Worm (Caenorhabditis elegans) whole organism, mixed stage, embryonic: ENCODE results near the gene fbxa-1.

Experiments
- M03D4.4 ChIP-seq: sonication (generic microtip); optimal IDR thresholded peaks from 2 replicates; lab custom pipeline; 2017; ENCODE audit warnings: mild to moderate bottlenecking, missing genetic modification characterization, missing compliant biosample characterization
- bed-3 ChIP-seq: fragments of 200-800 bp; sonication (Bioruptor generic); optimal IDR thresholded peaks from 3 replicates; lab custom pipeline; 2018; ENCODE audit warnings: mild to moderate bottlenecking, missing genetic modification characterization, moderate library complexity, missing compliant biosample characterization
- elt-1 ChIP-seq: sonication (generic microtip); optimal IDR thresholded peaks from 2 replicates; lab custom pipeline; 2017; ENCODE audit warnings: missing genetic modification characterization, mild to moderate bottlenecking, missing compliant biosample characterization, antibody characterized with exemption, moderate library complexity, borderline replicate concordance; ENCODE audit not compliant: insufficient read depth
- elt-3 ChIP-seq: fragments of 150-350 bp; optimal IDR thresholded peaks from 2 replicates; lab custom pipeline; 2014; ENCODE audit warnings: missing biosample characterization, missing genetic modification characterization
- lsy-2 ChIP-seq: fragments of 150-350 bp; optimal IDR thresholded peaks from 2 replicates; lab custom pipeline; 2014; ENCODE audit warnings: missing biosample characterization, missing genetic modification characterization
- mab-5 ChIP-seq: fragments of 150-350 bp; optimal IDR thresholded peaks from 2 replicates; lab custom pipeline; 2014; ENCODE audit warnings: missing biosample characterization, missing genetic modification characterization
- mep-1 ChIP-seq: fragments of 150-350 bp; optimal IDR thresholded peaks from 2 replicates; lab custom pipeline; 2017; ENCODE audit warnings: missing biosample characterization, missing genetic modification reagents, missing genetic modification characterization, inconsistent platforms
- nhr-237 ChIP-seq: fragments of 150-350 bp; optimal IDR thresholded peaks from 2 replicates; lab custom pipeline; 2014; ENCODE audit warnings: missing biosample characterization, missing genetic modification characterization
- nhr-28 ChIP-seq: fragments of 150-350 bp; optimal IDR thresholded peaks from 2 replicates; lab custom pipeline; 2014; ENCODE audit warnings: missing biosample characterization, missing genetic modification characterization
- nhr-76 ChIP-seq: sonication (generic microtip); optimal IDR thresholded peaks from 2 replicates; lab custom pipeline; 2017; ENCODE audit warnings: missing biosample characterization, missing genetic modification characterization
- sptf-1 ChIP-seq: sonication (generic microtip); optimal IDR thresholded peaks from 2 replicates; lab custom pipeline; 2017; ENCODE audit warnings: mild to moderate bottlenecking, missing genetic modification characterization, moderate library complexity, missing compliant biosample characterization
- unc-39 ChIP-seq: fragments of 150-350 bp; optimal IDR thresholded peaks from 2 replicates; lab custom pipeline; 2014; ENCODE audit warnings: missing biosample characterization, missing genetic modification characterization
- ztf-11 ChIP-seq: fragments of 150-350 bp; optimal IDR thresholded peaks from 2 replicates; lab custom pipeline; 2014; ENCODE audit warnings: missing biosample characterization, missing genetic modification characterization

DNA sequence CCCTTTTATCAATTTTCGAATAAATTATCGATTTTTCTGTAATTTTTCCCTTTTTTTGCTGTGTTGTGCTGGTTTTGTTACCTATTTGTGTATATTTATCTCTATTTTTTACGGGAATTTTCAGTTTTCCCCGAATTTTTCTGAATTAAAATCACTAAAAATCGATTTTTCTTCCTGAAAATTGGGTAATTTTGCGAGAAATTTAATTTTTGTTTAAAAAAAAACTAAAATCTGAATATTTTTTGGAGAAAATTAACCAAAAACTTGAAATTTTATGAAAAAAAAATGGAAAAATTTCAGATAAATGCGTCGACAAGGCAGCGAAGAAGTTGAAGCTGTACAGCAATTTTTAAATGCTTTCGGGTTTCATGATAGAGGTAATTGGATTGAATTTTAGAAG lies 39.4 kb upstream of the fbxa-1 start, which contains the start of gene gip-1:
- no peak for TF ChIP-seq ztf-11 (tag; lab: Kevin White, UChicago)
- no peak for TF ChIP-seq nhr-237 (tag; lab: Kevin White, UChicago)
- no peak for TF ChIP-seq elt-3 (tag; lab: Kevin White, UChicago)
- no peak for TF ChIP-seq lsy-2
- no peak for TF ChIP-seq nhr-76
- TF ChIP-seq sptf-1 (tag; lab: Kevin White, UChicago) = no peak
- TF ChIP-seq mep-1 = no peak
- TF ChIP-seq M03D4.4 (tag; lab: Kevin White, UChicago) = no peak
- TF ChIP-seq unc-39 (tag; lab: Kevin White, UChicago) = no peak
- no peak for TF ChIP-seq nhr-28 (tag; lab: Kevin White, UChicago)
- TF ChIP-seq elt-1 = no peak
- no peak for TF ChIP-seq mab-5
- no peak for TF ChIP-seq bed-3 (GFP tag; lab: Kevin White, UChicago)
